Worm (Caenorhabditis elegans) whole organism, mixed stage, embryonic: ENCODE measurements around the gene clec-123.

ENCODE experiments used
- M03D4.4 ChIP-seq: sonication (generic microtip); optimal IDR thresholded peaks from 2 replicates; lab custom pipeline; 2017; ENCODE audit warnings: mild to moderate bottlenecking, missing genetic modification characterization, missing compliant biosample characterization
- bed-3 ChIP-seq: fragments of 200-800 bp; sonication (Bioruptor generic); optimal IDR thresholded peaks from 3 replicates; lab custom pipeline; 2018; ENCODE audit warnings: mild to moderate bottlenecking, missing genetic modification characterization, moderate library complexity, missing compliant biosample characterization
- blmp-1 ChIP-seq: fragments of 150-350 bp; optimal IDR thresholded peaks from 2 replicates; lab custom pipeline; 2014; ENCODE audit warnings: missing biosample characterization, missing genetic modification characterization
- ceh-39 ChIP-seq: fragments of 150-350 bp; optimal IDR thresholded peaks from 2 replicates; lab custom pipeline; 2014; ENCODE audit warnings: missing biosample characterization, missing genetic modification characterization
- ceh-43 ChIP-seq: fragments of 200-800 bp; sonication (Bioruptor generic); optimal IDR thresholded peaks from 2 replicates; lab custom pipeline; 2018; ENCODE audit warnings: mild to moderate bottlenecking, missing genetic modification characterization, moderate library complexity, missing compliant biosample characterization
- ceh-83 ChIP-seq: fragments of 200-800 bp; sonication (Bioruptor generic); optimal IDR thresholded peaks from 2 replicates; lab custom pipeline; 2018; ENCODE audit warnings: mild to moderate bottlenecking, missing genetic modification characterization, missing compliant biosample characterization
- cnd-1 ChIP-seq: fragments of 200-800 bp; sonication (Bioruptor generic); optimal IDR thresholded peaks from 2 replicates; lab custom pipeline; 2018; ENCODE audit warnings: mild to moderate bottlenecking, missing genetic modification characterization, missing compliant biosample characterization
- drap-1 ChIP-seq: fragments of 200-800 bp; sonication (Bioruptor generic); optimal IDR thresholded peaks from 3 replicates; lab custom pipeline; 2018; ENCODE audit warnings: mild to moderate bottlenecking, missing genetic modification characterization, missing compliant biosample characterization
- elt-1 ChIP-seq: sonication (generic microtip); optimal IDR thresholded peaks from 2 replicates; lab custom pipeline; 2017; ENCODE audit warnings: missing genetic modification characterization, mild to moderate bottlenecking, missing compliant biosample characterization, antibody characterized with exemption, moderate library complexity, borderline replicate concordance; ENCODE audit not compliant: insufficient read depth
- elt-3 ChIP-seq: fragments of 150-350 bp; optimal IDR thresholded peaks from 2 replicates; lab custom pipeline; 2014; ENCODE audit warnings: missing biosample characterization, missing genetic modification characterization
- flh-1 ChIP-seq: fragments of 200-800 bp; sonication (Bioruptor generic); optimal IDR thresholded peaks from 2 replicates; lab custom pipeline; 2018; ENCODE audit warnings: mild to moderate bottlenecking, missing genetic modification characterization, moderate library complexity, missing compliant biosample characterization
- ham-2 ChIP-seq: fragments of 200-800 bp; sonication (Bioruptor generic); optimal IDR thresholded peaks from 2 replicates; lab custom pipeline; 2018; ENCODE audit warnings: mild to moderate bottlenecking, missing genetic modification characterization, missing compliant biosample characterization
- hlh-1 ChIP-seq: fragments of 150-350 bp; optimal IDR thresholded peaks from 2 replicates; lab custom pipeline; 2014; ENCODE audit warnings: missing biosample characterization, missing genetic modification reagents, missing genetic modification characterization
- lin-32 ChIP-seq: fragments of 200-800 bp; sonication (Bioruptor generic); optimal IDR thresholded peaks from 2 replicates; lab custom pipeline; 2018; ENCODE audit warnings: mild to moderate bottlenecking, missing genetic modification characterization, missing compliant biosample characterization
- mab-5 ChIP-seq: fragments of 150-350 bp; optimal IDR thresholded peaks from 2 replicates; lab custom pipeline; 2014; ENCODE audit warnings: missing biosample characterization, missing genetic modification characterization
- mep-1 ChIP-seq: fragments of 150-350 bp; optimal IDR thresholded peaks from 2 replicates; lab custom pipeline; 2017; ENCODE audit warnings: missing biosample characterization, missing genetic modification reagents, missing genetic modification characterization, inconsistent platforms
- mls-2 ChIP-seq: sonication (generic microtip); optimal IDR thresholded peaks from 2 replicates; lab custom pipeline; 2016; ENCODE audit warnings: mild to moderate bottlenecking, missing genetic modification characterization, moderate library complexity, missing compliant biosample characterization
- nhr-12 ChIP-seq: fragments of 150-350 bp; optimal IDR thresholded peaks from 2 replicates; lab custom pipeline; 2014; ENCODE audit warnings: missing biosample characterization, missing genetic modification characterization
- nhr-2 ChIP-seq: fragments of 150-350 bp; optimal IDR thresholded peaks from 2 replicates; lab custom pipeline; 2014; ENCODE audit warnings: missing biosample characterization, missing genetic modification characterization
- nhr-237 ChIP-seq: fragments of 150-350 bp; optimal IDR thresholded peaks from 2 replicates; lab custom pipeline; 2014; ENCODE audit warnings: missing biosample characterization, missing genetic modification characterization
- nhr-28 ChIP-seq: fragments of 150-350 bp; optimal IDR thresholded peaks from 2 replicates; lab custom pipeline; 2014; ENCODE audit warnings: missing biosample characterization, missing genetic modification characterization
- sem-2 ChIP-seq: fragments of 200-800 bp; sonication (Bioruptor generic); optimal IDR thresholded peaks from 2 replicates; lab custom pipeline; 2018; ENCODE audit warnings: mild to moderate bottlenecking, missing genetic modification characterization, missing compliant biosample characterization
- snpc-4 ChIP-seq: fragments of 150-350 bp; optimal IDR thresholded peaks from 2 replicates; lab custom pipeline; 2014; ENCODE audit warnings: missing biosample characterization, missing genetic modification characterization
- tbx-8 ChIP-seq: fragments of 200-800 bp; sonication (Bioruptor generic); optimal IDR thresholded peaks from 2 replicates; lab custom pipeline; 2018; ENCODE audit warnings: mild to moderate bottlenecking, missing genetic modification characterization, moderate library complexity, missing compliant biosample characterization
- unc-120 ChIP-seq: sonication (generic microtip); optimal IDR thresholded peaks from 2 replicates; lab custom pipeline; 2017; ENCODE audit warnings: missing genetic modification characterization, missing compliant biosample characterization; ENCODE audit not compliant: poor library complexity, severe bottlenecking
- unc-39 ChIP-seq: fragments of 150-350 bp; optimal IDR thresholded peaks from 2 replicates; lab custom pipeline; 2014; ENCODE audit warnings: missing biosample characterization, missing genetic modification characterization
- unc-62 ChIP-seq: fragments of 150-350 bp; optimal IDR thresholded peaks from 2 replicates; lab custom pipeline; 2014; ENCODE audit warnings: missing biosample characterization, missing genetic modification reagents, missing genetic modification characterization
- zip-8 ChIP-seq: fragments of 150-350 bp; optimal IDR thresholded peaks from 2 replicates; lab custom pipeline; 2014; ENCODE audit warnings: missing biosample characterization, missing genetic modification characterization
- ztf-11 ChIP-seq: fragments of 150-350 bp; optimal IDR thresholded peaks from 2 replicates; lab custom pipeline; 2014; ENCODE audit warnings: missing biosample characterization, missing genetic modification characterization

The clec-123 gene

DNA sequence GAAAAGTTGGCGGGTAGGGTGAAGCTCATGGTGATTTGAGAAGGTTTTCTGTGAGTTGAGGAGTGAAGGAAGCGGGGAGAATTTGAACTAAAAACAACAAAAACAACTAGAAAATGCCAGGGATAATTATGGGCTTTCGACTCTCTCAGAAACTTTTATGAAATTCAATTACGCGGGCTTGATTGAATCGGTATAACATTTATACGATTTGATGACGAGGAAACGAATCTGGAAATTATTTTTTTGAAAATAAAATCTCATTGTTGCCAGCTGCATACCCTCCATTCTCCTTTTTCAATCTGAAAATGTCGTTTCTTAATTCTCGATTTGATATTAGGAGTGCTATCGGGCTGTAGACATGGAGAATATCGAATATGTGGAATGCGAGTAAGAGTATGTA lies 22.8 kb upstream of the clec-123 start, which contains the start of gene srg-21:
Gene srg-21, minus strand, starts transcription at position 101 of the 400 bp plus-strand sequence.
- TF ChIP-seq cnd-1 (no peak), mls-2 (tag; lab: Kevin White, UChicago) (no peak), ceh-39 (tag; lab: Kevin White, UChicago) (no peak), blmp-1 (tag; lab: Kevin White, UChicago) (no peak), elt-1 (no peak)

DNA sequence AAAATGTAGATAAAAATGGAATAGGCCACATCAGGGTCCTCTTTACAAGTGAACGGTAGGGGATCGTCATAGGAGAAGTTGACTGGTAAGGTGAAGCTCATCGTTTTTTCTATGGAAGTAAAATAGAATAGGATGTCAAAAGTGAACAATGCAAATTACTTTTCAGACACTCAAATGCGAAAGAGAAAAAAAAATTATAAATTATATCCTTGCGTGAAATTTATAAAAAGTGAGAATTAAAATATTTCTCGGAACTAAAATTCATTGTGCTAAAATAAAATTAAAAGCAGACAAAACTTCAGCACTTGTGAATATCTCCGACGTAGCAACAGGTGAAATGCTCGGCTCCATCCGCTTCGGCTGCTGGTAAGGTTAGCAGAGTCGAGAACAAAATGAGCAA lies 20.7 kb upstream of the clec-123 start, which contains the start of gene srg-22:
Gene srg-22, minus strand, starts transcription at position 101 of the 400 bp plus-strand sequence.
- TF ChIP-seq nhr-12 (tag; lab: Kevin White, UChicago), result no peak

DNA sequence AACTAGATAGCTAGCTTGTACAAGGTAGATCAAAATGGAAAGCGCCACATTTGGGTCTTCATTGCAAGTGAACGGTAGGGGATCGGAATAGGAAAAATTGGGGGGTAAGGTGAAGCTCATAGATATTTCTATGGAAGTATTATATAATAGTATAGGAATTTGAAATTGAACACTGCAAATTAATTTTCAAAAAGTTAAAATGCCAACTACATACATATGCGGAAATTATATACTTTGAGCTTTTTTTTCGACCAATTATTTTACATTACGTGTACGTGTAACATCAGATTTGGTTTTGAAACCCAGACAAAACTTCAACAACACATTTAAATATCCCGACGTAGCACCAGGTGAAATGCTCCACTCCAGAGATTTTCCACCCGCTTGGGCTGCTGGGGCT lies 18.0 kb upstream of the clec-123 start, which contains the start of gene srg-23:
Gene srg-23, minus strand, starts transcription at position 101 of the 400 bp plus-strand sequence.
- TF ChIP-seq flh-1 (GFP tag; lab: Kevin White, UChicago), result no peak
- TF ChIP-seq blmp-1 (tag; lab: Kevin White, UChicago), result no peak
- no peak for TF ChIP-seq tbx-8
- TF ChIP-seq nhr-12 (tag; lab: Kevin White, UChicago), result no peak
- no peak for TF ChIP-seq unc-120 (tag; lab: Kevin White, UChicago)
- TF ChIP-seq ztf-11 (tag; lab: Kevin White, UChicago), result no peak
- TF ChIP-seq ceh-83, result no peak
- TF ChIP-seq unc-62, result no peak
- TF ChIP-seq nhr-237 (tag; lab: Kevin White, UChicago), result no peak
- no peak for TF ChIP-seq cnd-1
- TF ChIP-seq bed-3 (GFP tag; lab: Kevin White, UChicago), result no peak
- no peak for TF ChIP-seq snpc-4
- no peak for TF ChIP-seq unc-39
- TF ChIP-seq nhr-2 (tag; lab: Kevin White, UChicago), result no peak

DNA sequence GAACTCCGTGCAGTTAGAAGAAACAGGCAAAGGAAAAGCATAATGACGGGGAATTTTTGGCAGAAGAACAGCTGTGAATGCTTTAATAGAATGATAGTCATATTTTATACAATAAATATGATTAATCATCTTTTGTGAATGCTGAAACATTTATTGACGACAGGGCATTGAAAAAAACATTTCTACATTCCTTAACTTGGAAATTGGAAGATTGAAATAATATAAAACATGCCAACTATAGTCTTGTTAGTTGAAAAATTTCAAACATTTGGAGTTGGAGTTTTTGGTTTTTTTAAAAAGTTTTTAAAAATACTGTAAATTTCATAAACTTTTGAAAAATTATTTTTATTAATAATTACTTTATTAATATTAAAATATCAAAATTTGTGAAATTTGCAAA lies 17.2 kb upstream of the clec-123 start, which contains the start of gene Y25C1A.14:
Gene Y25C1A.14, minus strand, starts transcription at position 101 of the 400 bp plus-strand sequence.
- TF ChIP-seq lin-32 (no peak), M03D4.4 (no peak), ceh-43 (GFP tag; lab: Kevin White, UChicago) (no peak), sem-2 (no peak), mep-1 (tag; lab: Kevin White, UChicago) (no peak)

DNA sequence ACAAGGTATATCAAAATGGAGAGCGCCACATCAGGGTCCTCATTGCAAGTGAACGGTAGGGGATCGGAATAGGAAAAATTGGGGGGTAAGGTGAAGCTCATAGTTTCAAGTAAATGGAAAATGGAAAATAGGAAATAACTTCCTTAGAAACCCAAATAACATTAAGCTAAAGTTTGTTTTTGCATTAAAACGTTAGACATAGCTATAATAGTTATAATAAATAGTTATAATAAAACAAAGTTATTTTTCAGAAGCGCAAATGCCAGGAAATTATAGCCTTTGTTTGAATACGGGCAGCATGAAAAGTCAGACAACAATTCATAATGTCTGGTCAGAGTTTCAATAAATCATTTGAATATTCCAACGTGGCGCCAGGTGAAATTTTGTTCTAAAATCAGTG lies 13.5 kb upstream of the clec-123 start, which contains the start of gene srg-24:
Gene srg-24, minus strand, starts transcription at position 101 of the 400 bp plus-strand sequence.
- TF ChIP-seq zip-8 (no peak), sem-2 (no peak), hlh-1 (tag; lab: Kevin White, UChicago) (no peak), unc-120 (tag; lab: Kevin White, UChicago) (no peak), snpc-4 (no peak), mab-5 (tag; lab: Kevin White, UChicago) (no peak), nhr-28 (no peak)

DNA sequence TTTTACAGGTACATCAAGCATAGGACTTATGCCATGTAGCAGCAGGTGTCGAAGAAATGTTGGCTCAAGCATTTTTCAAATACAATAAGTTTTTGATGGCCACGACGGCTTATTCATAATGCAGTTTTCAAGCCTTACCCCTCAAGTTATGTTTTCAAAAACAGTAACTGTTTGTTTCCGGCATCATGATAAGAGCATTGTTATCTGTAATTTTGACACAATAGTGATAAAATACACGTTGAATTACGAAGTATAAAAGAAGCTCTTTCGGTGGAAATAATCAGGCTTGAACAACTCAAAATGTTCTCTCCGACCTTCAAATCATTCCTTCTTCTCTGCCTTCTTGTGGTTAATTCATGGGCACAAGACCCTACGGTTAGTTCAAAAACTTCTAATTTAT lies 12.0 kb upstream of the clec-123 start, which contains the start of gene clec-121:
Gene clec-121, plus strand, starts transcription at position 301 of the 400 bp plus-strand sequence.
- TF ChIP-seq flh-1 (GFP tag; lab: Kevin White, UChicago), result no peak

DNA sequence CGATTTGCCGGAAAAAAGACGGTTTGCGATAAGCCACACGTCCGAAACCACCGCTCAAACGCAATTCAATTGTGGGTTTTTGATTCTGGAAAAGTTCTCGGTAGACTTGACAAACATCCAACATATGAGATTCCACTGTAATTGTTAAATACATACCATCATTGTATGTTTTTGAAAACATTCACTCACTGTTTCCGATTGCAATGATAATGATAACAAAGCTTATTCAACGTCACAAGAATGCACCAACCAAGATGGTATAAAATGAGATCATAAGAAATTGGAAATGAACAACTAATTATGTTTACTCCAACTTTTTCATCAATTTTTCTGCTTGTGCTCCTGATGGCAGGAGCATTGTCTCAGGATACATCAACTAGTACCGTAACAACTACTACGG lies 8.3 kb upstream of the clec-123 start, which contains the start of gene clec-122:
Gene clec-122, plus strand, starts transcription at position 301 of the 400 bp plus-strand sequence.
- TF ChIP-seq mep-1 (tag; lab: Kevin White, UChicago), result no peak
- TF ChIP-seq blmp-1 (tag; lab: Kevin White, UChicago), result no peak
- TF ChIP-seq sem-2, result no peak
- no peak for TF ChIP-seq unc-62
- TF ChIP-seq drap-1, result no peak
- no peak for TF ChIP-seq nhr-28
- no peak for TF ChIP-seq ceh-39 (tag; lab: Kevin White, UChicago)
- no peak for TF ChIP-seq M03D4.4
- no peak for TF ChIP-seq unc-120 (tag; lab: Kevin White, UChicago)
- TF ChIP-seq bed-3 (GFP tag; lab: Kevin White, UChicago), result no peak
- no peak for TF ChIP-seq hlh-1 (tag; lab: Kevin White, UChicago)
- no peak for TF ChIP-seq ham-2
- no peak for TF ChIP-seq elt-3 (tag; lab: Kevin White, UChicago)
- TF ChIP-seq, all 35 proteins: peak for 0
